Fruit fly (Drosophila melanogaster): Measurements from ENCODE around the gene side-III.
A peak's percentile ranks its signal among the peaks of the same experiment; 100 is the strongest.

Gene side-III

dm6 chr3R:6007123-6008000 lies 48.0 kb upstream of the side-III start:
- no peak for TF ChIP-seq CG9139 (GFP tag; optimal IDR thresholded peaks at IDR 0.05)
- TF ChIP-seq svp (GFP tag) = peak; percentile 63
- no peak for TF ChIP-seq OdsH (GFP tag; optimal IDR thresholded peaks at IDR 0.05)
- no peak for TF ChIP-seq CG11902 (GFP tag; optimal IDR thresholded peaks at IDR 0.05)
- TF ChIP-seq Lpt (GFP tag; optimal IDR thresholded peaks at IDR 0.05) = peak; percentile 63
- no peak for TF ChIP-seq CG10631 (GFP tag; optimal IDR thresholded peaks at IDR 0.05)
- no peak for TF ChIP-seq CG11294 (GFP tag; IDR thresholded peaks at IDR 0.05)
- peak; percentile 9 for TF ChIP-seq CG16779 (tag; optimal IDR thresholded peaks at IDR 0.05)
- no peak for TF ChIP-seq achi (GFP tag; optimal IDR thresholded peaks at IDR 0.05)
- no peak for TF ChIP-seq CG3032 (tag; optimal IDR thresholded peaks at IDR 0.05)
- TF ChIP-seq CG3919 (GFP tag; optimal IDR thresholded peaks at IDR 0.05) = no peak
- TF ChIP-seq topi (GFP tag; optimal IDR thresholded peaks at IDR 0.05) = peak; percentile 1
- TF ChIP-seq eg (GFP tag; IDR thresholded peaks at IDR 0.05) = no peak; the same call in 2 of the 3 replicates
- peak; percentile 38 for TF ChIP-seq CG6854 (GFP tag; optimal IDR thresholded peaks at IDR 0.05)
- peak; percentile 20; the same call in 1 of the 2 replicates for TF ChIP-seq CG15336 (GFP tag; IDR thresholded peaks at IDR 0.05)
- no peak for TF ChIP-seq Smox (GFP tag; optimal IDR thresholded peaks at IDR 0.05)
- TF ChIP-seq Hr38 (GFP tag; optimal IDR thresholded peaks at IDR 0.05) = no peak
- no peak for TF ChIP-seq CG34406 (GFP tag; optimal IDR thresholded peaks at IDR 0.05)
- TF ChIP-seq Eip75B (GFP tag; optimal IDR thresholded peaks at IDR 0.05) = peak; percentile 29
- TF ChIP-seq Gug (GFP tag; IDR thresholded peaks at IDR 0.05) = no peak
- TF ChIP-seq Ets21C (GFP tag; optimal IDR thresholded peaks at IDR 0.05) = no peak
- no peak for TF ChIP-seq acj6 (GFP tag; optimal IDR thresholded peaks at IDR 0.05)
- TF ChIP-seq CG7368 (GFP tag; optimal IDR thresholded peaks at IDR 0.05) = no peak
- peak; percentile 74 for TF ChIP-seq Eip78C (GFP tag)
- TF ChIP-seq fd85E (GFP tag; optimal IDR thresholded peaks at IDR 0.05) = no peak
- TF ChIP-seq fkh (GFP tag; optimal IDR thresholded peaks at IDR 0.05) = peak; percentile 50
- no peak for TF ChIP-seq CG6792 (GFP tag; optimal IDR thresholded peaks at IDR 0.05)
- peak; percentile 67 for TF ChIP-seq CG6163 (GFP tag; IDR thresholded peaks at IDR 0.05)
- TF ChIP-seq dac (GFP tag; optimal IDR thresholded peaks at IDR 0.05) = no peak
- TF ChIP-seq fd59A (GFP tag; optimal IDR thresholded peaks at IDR 0.05) = peak; percentile 11
- peak; percentile 76 to 78 for TF ChIP-seq ss (GFP tag; optimal IDR thresholded peaks at IDR 0.05)
- no peak for TF ChIP-seq CG31627 (GFP tag; optimal IDR thresholded peaks at IDR 0.05)
- TF ChIP-seq CG11762 (GFP tag; optimal IDR thresholded peaks at IDR 0.05; ENCODE audit: insufficient read depth) = no peak
- peak; percentile 32 for TF ChIP-seq CG6276 (GFP tag; optimal IDR thresholded peaks at IDR 0.05)
- TF ChIP-seq cyc (GFP tag; optimal IDR thresholded peaks at IDR 0.05) = no peak
- no peak for TF ChIP-seq Met (GFP tag; optimal IDR thresholded peaks at IDR 0.05)
- TF ChIP-seq Hr4 (GFP tag; optimal IDR thresholded peaks at IDR 0.05) = peak; percentile 4
- TF ChIP-seq esn (GFP tag; optimal IDR thresholded peaks at IDR 0.05) = no peak
- TF ChIP-seq net (GFP tag; optimal IDR thresholded peaks at IDR 0.05) = peak; percentile 32
- no peak for TF ChIP-seq CG4318 (GFP tag; optimal IDR thresholded peaks at IDR 0.05)
- TF ChIP-seq pdm3 (GFP tag; optimal IDR thresholded peaks at IDR 0.05) = no peak
- no peak for TF ChIP-seq CG32006 (GFP tag; optimal IDR thresholded peaks at IDR 0.05)
- no peak for TF ChIP-seq CG8319 (GFP tag; optimal IDR thresholded peaks at IDR 0.05)
- no peak for TF ChIP-seq Eip93F (GFP tag; optimal IDR thresholded peaks at IDR 0.05)
- TF ChIP-seq dsx (GFP tag; optimal IDR thresholded peaks at IDR 0.05; ENCODE audit: poor library complexity, severe bottlenecking) = peak; percentile 58
- TF ChIP-seq Sox102F (GFP tag; optimal IDR thresholded peaks at IDR 0.05) = peak; percentile 41
- peak; percentile 24 for TF ChIP-seq Ets96B (tag; optimal IDR thresholded peaks at IDR 0.05)
- TF ChIP-seq Sox15 (GFP tag; optimal IDR thresholded peaks at IDR 0.05) = no peak
- TF ChIP-seq Blimp-1 (GFP tag; optimal IDR thresholded peaks at IDR 0.05) = peak; percentile 26
- TF ChIP-seq Sox14 (GFP tag; optimal IDR thresholded peaks at IDR 0.05) = peak; percentile 65
- TF ChIP-seq CG6808 (GFP tag; optimal IDR thresholded peaks at IDR 0.05) = peak; percentile 55

Measured in whole organism, prepupa.